Worm (Caenorhabditis elegans): Measurements from ENCODE around the gene plc-4.

DNA sequence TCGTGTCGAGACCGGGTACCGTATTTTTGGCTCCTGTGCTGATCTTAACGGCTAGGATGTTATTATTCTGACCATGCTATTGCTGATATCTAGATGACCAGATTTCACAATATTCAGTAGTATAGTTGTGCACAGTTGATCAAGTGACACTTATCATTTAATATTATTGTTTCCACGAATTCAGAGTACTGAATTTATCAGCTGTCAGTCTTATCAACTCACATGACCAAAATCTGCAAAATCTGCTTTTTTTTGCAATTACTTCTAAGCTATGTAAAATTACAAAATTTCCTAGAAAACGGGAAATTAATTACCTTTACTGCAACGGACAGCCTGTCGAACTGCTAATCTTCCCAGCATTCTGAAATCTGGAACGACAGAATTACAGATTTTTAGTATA is 38.0 kb upstream of the plc-4 start, which contains the start of gene pam-1:
- TF ChIP-seq hmg-4 (GFP tag; optimal IDR thresholded peaks at IDR 0.05) (no peak), aly-1 (tag; optimal IDR thresholded peaks at IDR 0.05) (no peak), sea-1 (GFP tag; conservative IDR thresholded peaks at IDR 0.05) (no peak), ama-1 (optimal IDR thresholded peaks at IDR 0.05) (no peak)

Data from whole organism, early embryonic.